Worm (Caenorhabditis elegans) whole organism, young adult: ENCODE data around the gene rpac-19.

Source experiments
- B0035.1 ChIP-seq: sonication (generic microtip); optimal IDR thresholded peaks from 2 replicates; lab custom pipeline; 2016; ENCODE audit warnings: missing genetic modification characterization, mild to moderate bottlenecking, missing compliant biosample characterization, missing genotype, missing genetic modification reagents
- B0261.1 ChIP-seq: sonication (generic microtip); optimal IDR thresholded peaks from 2 replicates; lab custom pipeline; 2016; ENCODE audit warnings: mild to moderate bottlenecking, missing genetic modification characterization, moderate library complexity, missing compliant biosample characterization
- B0336.3 ChIP-seq: fragments of 200-800 bp; sonication (Bioruptor generic); IDR thresholded peaks from 2 replicates; pipeline ENCODE4 v1.3.6; 2022; ENCODE audit warnings: missing genetic modification characterization, missing compliant biosample characterization
- D2030.7 ChIP-seq: fragments of 200-800 bp; sonication (Bioruptor generic); IDR thresholded peaks from 2 replicates; pipeline ENCODE4 v1.3.6; 2022; ENCODE audit warnings: missing genetic modification reagents, missing genetic modification characterization, missing compliant biosample characterization
- F39B2.1 ChIP-seq: fragments of 200-800 bp; sonication (Bioruptor generic); IDR thresholded peaks from 2 replicates; pipeline ENCODE4 v1.3.6; 2022; ENCODE audit warnings: missing genetic modification reagents, missing genetic modification characterization, missing compliant biosample characterization
- F57A8.1 ChIP-seq: fragments of 200-800 bp; sonication (Bioruptor generic); optimal IDR thresholded peaks from 2 replicates; lab custom pipeline; 2018; ENCODE audit warnings: mild to moderate bottlenecking, missing genetic modification characterization, moderate library complexity, missing compliant biosample characterization
- K11D2.4 ChIP-seq: fragments of 200-800 bp; sonication (Bioruptor generic); IDR thresholded peaks from 2 replicates; pipeline ENCODE4 v1.3.6; 2022; ENCODE audit warnings: missing genetic modification reagents, missing genetic modification characterization, missing compliant biosample characterization
- T07F8.4 ChIP-seq: sonication (generic microtip); optimal IDR thresholded peaks from 2 replicates; lab custom pipeline; 2016; ENCODE audit warnings: mild to moderate bottlenecking, missing genetic modification characterization, moderate library complexity, missing compliant biosample characterization
- Y53F4B.3 ChIP-seq: fragments of 200-800 bp; sonication (Bioruptor generic); IDR thresholded peaks from 2 replicates; pipeline ENCODE4 v1.3.6; 2022; ENCODE audit warnings: missing genetic modification reagents, missing genetic modification characterization, missing compliant biosample characterization
- Y56A3A.18 ChIP-seq: fragments of 200-800 bp; sonication (Bioruptor generic); IDR thresholded peaks from 2 replicates; pipeline ENCODE4 v1.3.6; 2022; ENCODE audit warnings: missing genetic modification reagents, missing genetic modification characterization, missing compliant biosample characterization
- Y79H2A.3 ChIP-seq: fragments of 200-800 bp; sonication (Bioruptor generic); conservative IDR thresholded peaks from 2 replicates; pipeline ENCODE4 v1.3.6; 2022; ENCODE audit warnings: missing genetic modification reagents, missing genetic modification characterization, missing compliant biosample characterization
- Y95B8A.8 ChIP-seq: fragments of 200-800 bp; sonication (Bioruptor generic); IDR thresholded peaks from 2 replicates; pipeline ENCODE4 v1.3.6; 2022; ENCODE audit warnings: missing genetic modification reagents, missing genetic modification characterization, missing compliant biosample characterization
- akir-1 ChIP-seq: fragments of 200-800 bp; sonication (Bioruptor generic); optimal IDR thresholded peaks from 2 replicates; lab custom pipeline; 2018; ENCODE audit warnings: mild to moderate bottlenecking, missing genetic modification characterization, moderate library complexity, missing compliant biosample characterization
- ama-1 ChIP-seq, 3 experiments: fragments of 150-350 bp in 1 of 3; sonication (generic microtip) in 2 of 3; optimal IDR thresholded peaks; 2 replicates each; lab custom pipeline; 2014 to 2018; ENCODE audit warnings: missing biosample characterization in 2 of 3, missing genetic modification characterization in 2 of 3, missing genetic modification reagents in 2 of 3
- attf-3 ChIP-seq: fragments of 200-800 bp; sonication (Bioruptor generic); conservative IDR thresholded peaks from 2 replicates; pipeline ENCODE4 v1.3.6; 2022; ENCODE audit warnings: missing genetic modification reagents, missing genetic modification characterization, missing compliant biosample characterization
- attf-5 ChIP-seq: fragments of 200-800 bp; sonication (Bioruptor generic); optimal IDR thresholded peaks from 2 replicates; lab custom pipeline; 2018; ENCODE audit warnings: mild to moderate bottlenecking, missing genetic modification characterization, missing compliant biosample characterization
- bed-1 ChIP-seq: fragments of 200-800 bp; sonication (Bioruptor generic); IDR thresholded peaks from 2 replicates; pipeline ENCODE4 v1.3.6; 2022; ENCODE audit warnings: missing genetic modification reagents, missing genetic modification characterization, missing compliant biosample characterization
- cebp-1 ChIP-seq, 2 experiments: fragments of 200-800 bp in 1 of 2; sonication (Bioruptor generic) in 1 of 2; sonication (generic microtip) in 1 of 2; IDR thresholded peaks in 1 of 2; optimal IDR thresholded peaks in 1 of 2; 2 replicates each; pipeline versions ENCODE4 v1.3.6 to Lab custom; 2017 to 2022; ENCODE audit warnings: missing compliant biosample characterization in 2 of 2, missing genetic modification characterization in 2 of 2, mild to moderate bottlenecking in 1 of 2, missing genetic modification reagents in 1 of 2, moderate library complexity in 1 of 2
- ceh-40 ChIP-seq: fragments of 200-800 bp; sonication (Bioruptor generic); IDR thresholded peaks from 2 replicates; pipeline ENCODE4 v1.3.6; 2022; ENCODE audit warnings: missing genetic modification characterization, missing compliant biosample characterization
- ceh-79 ChIP-seq: sonication (generic microtip); optimal IDR thresholded peaks from 2 replicates; lab custom pipeline; 2017; ENCODE audit warnings: mild to moderate bottlenecking, missing genetic modification characterization, missing compliant biosample characterization
- ceh-91 ChIP-seq: fragments of 200-800 bp; sonication (Bioruptor generic); IDR thresholded peaks from 2 replicates; pipeline ENCODE4 v1.3.6; 2022; ENCODE audit warnings: missing genetic modification reagents, missing genetic modification characterization, missing compliant biosample characterization
- chd-7 ChIP-seq: sonication (generic microtip); optimal IDR thresholded peaks from 2 replicates; lab custom pipeline; 2016; ENCODE audit warnings: mild to moderate bottlenecking, missing genetic modification characterization, moderate library complexity, missing compliant biosample characterization
- die-1 ChIP-seq: sonication (generic microtip); optimal IDR thresholded peaks from 2 replicates; lab custom pipeline; 2016; ENCODE audit warnings: missing genotype, mild to moderate bottlenecking, missing genetic modification characterization, missing compliant biosample characterization
- dpl-1 ChIP-seq: fragments of 150-350 bp; optimal IDR thresholded peaks from 2 replicates; lab custom pipeline; 2014; ENCODE audit warnings: missing biosample characterization, missing genetic modification reagents, missing genetic modification characterization
- efl-1 ChIP-seq: fragments of 150-350 bp; optimal IDR thresholded peaks from 2 replicates; lab custom pipeline; 2014; ENCODE audit warnings: missing biosample characterization, missing genetic modification reagents, missing genetic modification characterization
- egl-44 ChIP-seq: fragments of 200-800 bp; sonication (Bioruptor generic); IDR thresholded peaks from 2 replicates; pipeline ENCODE4 v1.3.6; 2022; ENCODE audit warnings: missing genetic modification reagents, missing genetic modification characterization, missing compliant biosample characterization
- gei-17 ChIP-seq: fragments of 200-800 bp; sonication (Bioruptor generic); optimal IDR thresholded peaks from 2 replicates; lab custom pipeline; 2018; ENCODE audit warnings: mild to moderate bottlenecking, missing genetic modification characterization, missing compliant biosample characterization
- him-1 ChIP-seq: sonication (generic microtip); optimal IDR thresholded peaks from 2 replicates; lab custom pipeline; 2016; ENCODE audit warnings: missing genotype, missing genetic modification reagents, missing genetic modification characterization, missing compliant biosample characterization
- hlh-12 ChIP-seq: sonication (generic microtip); optimal IDR thresholded peaks from 2 replicates; lab custom pipeline; 2016; ENCODE audit warnings: missing genetic modification characterization, missing compliant biosample characterization
- hlh-26 ChIP-seq: fragments of 200-800 bp; sonication (Bioruptor generic); conservative IDR thresholded peaks from 2 replicates; pipeline ENCODE4 v1.3.6; 2022; ENCODE audit warnings: missing genetic modification reagents, missing genetic modification characterization, missing compliant biosample characterization
- hmg-20 ChIP-seq: fragments of 200-800 bp; sonication (Bioruptor generic); IDR thresholded peaks from 2 replicates; pipeline ENCODE4 v1.3.6; 2022; ENCODE audit warnings: missing genetic modification reagents, missing genetic modification characterization, missing compliant biosample characterization
- let-526 ChIP-seq: fragments of 200-800 bp; sonication (Bioruptor generic); IDR thresholded peaks from 2 replicates; pipeline ENCODE4 v1.3.6; 2022; ENCODE audit warnings: missing genetic modification reagents, missing genetic modification characterization, missing compliant biosample characterization
- lin-26 ChIP-seq: fragments of 200-800 bp; sonication (Bioruptor generic); IDR thresholded peaks from 2 replicates; pipeline ENCODE4 v1.3.6; 2022; ENCODE audit warnings: missing genetic modification reagents, missing genetic modification characterization, missing compliant biosample characterization
- lin-54 ChIP-seq: fragments of 200-800 bp; sonication (Bioruptor generic); optimal IDR thresholded peaks from 2 replicates; lab custom pipeline; 2018; ENCODE audit warnings: mild to moderate bottlenecking, missing genetic modification characterization, missing compliant biosample characterization
- madf-6 ChIP-seq: fragments of 200-800 bp; sonication (Bioruptor generic); IDR thresholded peaks from 2 replicates; pipeline ENCODE4 v1.3.6; 2022; ENCODE audit warnings: missing genetic modification reagents, missing genetic modification characterization, missing compliant biosample characterization
- mel-28 ChIP-seq: sonication (generic microtip); optimal IDR thresholded peaks from 2 replicates; lab custom pipeline; 2016; ENCODE audit warnings: borderline replicate concordance, mild to moderate bottlenecking, missing genetic modification characterization, missing compliant biosample characterization
- mes-4 ChIP-seq: sonication (generic microtip); optimal IDR thresholded peaks from 2 replicates; lab custom pipeline; 2016; ENCODE audit warnings: missing genotype, missing genetic modification characterization, missing compliant biosample characterization
- nfya-2 ChIP-seq: fragments of 200-800 bp; sonication (Bioruptor generic); IDR thresholded peaks from 2 replicates; pipeline ENCODE4 v1.3.6; 2022; ENCODE audit warnings: missing genetic modification reagents, missing genetic modification characterization, missing compliant biosample characterization
- nhr-120 ChIP-seq: fragments of 200-800 bp; sonication (Bioruptor generic); IDR thresholded peaks from 2 replicates; pipeline ENCODE4 v1.3.6; 2022; ENCODE audit warnings: missing genetic modification characterization, missing compliant biosample characterization
- nhr-179 ChIP-seq: sonication (generic microtip); optimal IDR thresholded peaks from 2 replicates; lab custom pipeline; 2016; ENCODE audit warnings: mild to moderate bottlenecking, missing genetic modification characterization, missing compliant biosample characterization
- nhr-27 ChIP-seq: fragments of 200-800 bp; sonication (Bioruptor generic); optimal IDR thresholded peaks from 2 replicates; lab custom pipeline; 2018; ENCODE audit warnings: mild to moderate bottlenecking, missing genetic modification characterization, moderate library complexity, missing compliant biosample characterization
- pha-4 ChIP-seq: fragments of 150-350 bp; sonication (generic microtip); optimal IDR thresholded peaks from 2 replicates; lab custom pipeline; 2014; ENCODE audit warnings: missing biosample characterization, missing genetic modification reagents, missing genetic modification characterization
- rcor-1 ChIP-seq: fragments of 200-800 bp; sonication (Bioruptor generic); IDR thresholded peaks from 2 replicates; pipeline ENCODE4 v1.3.6; 2022; ENCODE audit warnings: missing genetic modification reagents, missing genetic modification characterization, missing compliant biosample characterization
- rec-8 ChIP-seq, 2 experiments: sonication (generic microtip); optimal IDR thresholded peaks; 2 replicates each; lab custom pipeline; 2016; ENCODE audit warnings: mild to moderate bottlenecking in 2 of 2, missing genetic modification characterization in 2 of 2, missing genetic modification reagents in 2 of 2, missing genotype in 2 of 2, missing biosample characterization in 1 of 2, missing compliant biosample characterization in 1 of 2, moderate library complexity in 1 of 2
- repo-1 ChIP-seq: sonication (generic microtip); optimal IDR thresholded peaks from 2 replicates; lab custom pipeline; 2017; ENCODE audit warnings: mild to moderate bottlenecking, missing genetic modification characterization, missing compliant biosample characterization
- sea-2 ChIP-seq: fragments of 200-800 bp; sonication (Bioruptor generic); IDR thresholded peaks from 2 replicates; pipeline ENCODE4 v1.3.6; 2022; ENCODE audit warnings: missing genetic modification characterization, missing compliant biosample characterization
- snpc-3.4 ChIP-seq: sonication (generic microtip); optimal IDR thresholded peaks from 2 replicates; lab custom pipeline; 2017; ENCODE audit warnings: missing genetic modification characterization, mild to moderate bottlenecking, missing compliant biosample characterization, antibody characterized with exemption, moderate library complexity, missing genotype, missing genetic modification reagents

rpac-19 gene

DNA sequence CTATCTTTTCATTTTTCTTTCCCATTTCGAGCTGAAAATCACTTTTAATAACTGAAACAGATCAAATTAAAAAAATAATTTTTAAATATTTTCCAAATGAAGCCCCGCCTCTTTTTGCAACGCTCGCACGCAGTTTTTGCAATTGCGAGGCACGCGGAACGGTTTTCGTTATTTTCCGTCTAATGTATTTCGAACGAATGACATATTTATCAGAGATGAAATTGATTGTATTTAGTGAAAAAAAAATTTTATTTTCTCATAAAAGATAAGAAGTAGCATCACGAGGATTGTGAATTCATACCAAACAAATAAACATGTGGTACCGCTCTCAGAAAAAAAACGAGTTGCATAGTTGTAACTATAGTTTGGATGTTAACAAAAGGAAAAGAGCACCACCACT is at the start of gene rpac-19:
Gene rpac-19, minus strand, starts transcription at position 31 of the 400 bp plus-strand sequence.
- no peak; the same call in 1 of the 2 replicates for TF ChIP-seq Y79H2A.3 (GFP tag; lab: Robert Waterston, UW)
- TF ChIP-seq akir-1 (GFP tag; lab: Kevin White, UChicago) = no peak
- TF ChIP-seq rcor-1 = peak; percentile 53; the same call in 1 of the 2 replicates
- peak; percentile 74 for TF ChIP-seq ama-1 (optimal IDR thresholded peaks at IDR 0.05; lab: Kevin White, UChicago)
- peak in 1 of 2 experiments; percentile 77 for TF ChIP-seq ama-1 (GFP tag; optimal IDR thresholded peaks at IDR 0.05; lab: Kevin White, UChicago)
- peak; percentile 89 for TF ChIP-seq repo-1 (tag; lab: Kevin White, UChicago)
- TF ChIP-seq attf-3 = no peak; the same call in 1 of the 2 replicates
- peak; percentile 30 for TF ChIP-seq mel-28 (tag; lab: Kevin White, UChicago)
- TF ChIP-seq nhr-27 (tag; lab: Kevin White, UChicago) = no peak
- TF ChIP-seq let-526 (GFP tag; lab: Robert Waterston, UW) = peak; percentile 53; the same call in 1 of the 2 replicates
- TF ChIP-seq him-1 (tag; lab: Kevin White, UChicago) = peak; percentile 6
- peak; percentile 10 for TF ChIP-seq dpl-1 (GFP tag; lab: Kevin White, UChicago)
- 0 out of 2 replicates have a peak, but pooled peaks have one; percentile 43 for TF ChIP-seq lin-26 (GFP tag; lab: Robert Waterston, UW)
- peak; percentile 77 for TF ChIP-seq pha-4 (tag; lab: Kevin White, UChicago)
- TF ChIP-seq ceh-40 (GFP tag; lab: Robert Waterston, UW) = no peak
- TF ChIP-seq D2030.7 (GFP tag; lab: Robert Waterston, UW) = peak; percentile 32; the same call in 1 of the 2 replicates
- TF ChIP-seq K11D2.4 (GFP tag; lab: Robert Waterston, UW) = peak; percentile 33; the same call in 1 of the 2 replicates
- TF ChIP-seq B0035.1 (tag; lab: Kevin White, UChicago) = peak; percentile 13
- TF ChIP-seq mes-4 = peak; percentile 53
- no peak for TF ChIP-seq Y56A3A.18 (GFP tag; lab: Robert Waterston, UW)
- TF ChIP-seq B0336.3 (GFP tag; lab: Robert Waterston, UW) = peak; percentile 76
- TF ChIP-seq bed-1 = no peak
- TF ChIP-seq nfya-2 (GFP tag; lab: Robert Waterston, UW) = no peak
- no peak for TF ChIP-seq hlh-12 (tag; lab: Kevin White, UChicago)
- no peak for TF ChIP-seq sea-2 (GFP tag; lab: Robert Waterston, UW)
- TF ChIP-seq ceh-79 = peak; percentile 85
- peak; percentile 37 for TF ChIP-seq gei-17 (GFP tag; lab: Kevin White, UChicago)
- peak; percentile 42 for TF ChIP-seq efl-1
- 0 out of 2 replicates have a peak, but pooled peaks have one; percentile 51 for TF ChIP-seq cebp-1 (GFP tag; IDR thresholded peaks at IDR 0.05; lab: Robert Waterston, UW)
- TF ChIP-seq cebp-1 (tag; optimal IDR thresholded peaks at IDR 0.05; lab: Kevin White, UChicago) = peak; percentile 83
- TF ChIP-seq lin-54 (GFP tag; lab: Kevin White, UChicago) = peak; percentile 80
- no peak for TF ChIP-seq hlh-26 (GFP tag; lab: Robert Waterston, UW)
- TF ChIP-seq egl-44 (GFP tag; lab: Robert Waterston, UW) = peak; percentile 83
- no peak for TF ChIP-seq nhr-179 (tag; lab: Kevin White, UChicago)
- no peak for TF ChIP-seq F39B2.1 (GFP tag; lab: Robert Waterston, UW)
- TF ChIP-seq madf-6 (GFP tag; lab: Robert Waterston, UW) = peak; percentile 80
- TF ChIP-seq rec-8 (tag; optimal IDR thresholded peaks at IDR 0.05; lab: Kevin White, UChicago) = peak in 1 of 2 experiments; percentile 57
- peak; percentile 79 for TF ChIP-seq attf-5
- no peak for TF ChIP-seq F57A8.1 (GFP tag; lab: Kevin White, UChicago)
- no peak for TF ChIP-seq ceh-91
- no peak for TF ChIP-seq nhr-120 (GFP tag; lab: Robert Waterston, UW)
- TF ChIP-seq die-1 (tag; lab: Kevin White, UChicago) = peak; percentile 28
- TF ChIP-seq Y53F4B.3 = no peak
- TF ChIP-seq snpc-3.4 (tag; lab: Kevin White, UChicago) = peak; percentile 50
- no peak for TF ChIP-seq B0261.1 (tag; lab: Kevin White, UChicago)
- peak; percentile 30 for TF ChIP-seq T07F8.4 (tag; lab: Kevin White, UChicago)
- TF ChIP-seq chd-7 (tag; lab: Kevin White, UChicago) = peak; percentile 61
- TF ChIP-seq Y95B8A.8 (GFP tag; lab: Robert Waterston, UW) = peak; percentile 90
- TF ChIP-seq hmg-20 (GFP tag; lab: Robert Waterston, UW) = no peak
